Worm (Caenorhabditis elegans) whole organism, L2 larva: ENCODE data around the gene cbp-2.
A peak's percentile ranks its signal among the peaks of the same experiment; 100 is the strongest.

Source experiments
- C34F6.9 ChIP-seq: fragments of 150-350 bp; optimal IDR thresholded peaks from 2 replicates; lab custom pipeline; 2014; ENCODE audit warnings: missing biosample characterization, missing genetic modification characterization
- F13H6.1 ChIP-seq: sonication (generic microtip); optimal IDR thresholded peaks from 2 replicates; lab custom pipeline; 2016; ENCODE audit warnings: missing genetic modification characterization, missing compliant biosample characterization
- R02D3.7 ChIP-seq: fragments of 150-350 bp; optimal IDR thresholded peaks from 2 replicates; lab custom pipeline; 2014; ENCODE audit warnings: missing biosample characterization, missing genetic modification characterization
- alr-1 ChIP-seq: fragments of 150-350 bp; optimal IDR thresholded peaks from 2 replicates; lab custom pipeline; 2014; ENCODE audit warnings: missing biosample characterization, missing genetic modification characterization
- ama-1 ChIP-seq: fragments of 150-350 bp; optimal IDR thresholded peaks from 2 replicates; lab custom pipeline; 2018; ENCODE audit warnings: inconsistent platforms
- blmp-1 ChIP-seq: sonication (generic microtip); optimal IDR thresholded peaks from 2 replicates; lab custom pipeline; 2017; ENCODE audit warnings: missing genetic modification characterization, mild to moderate bottlenecking, missing compliant biosample characterization, antibody characterized with exemption, moderate library complexity; ENCODE audit not compliant: insufficient read depth
- ceh-16 ChIP-seq: fragments of 150-350 bp; optimal IDR thresholded peaks from 2 replicates; lab custom pipeline; 2014; ENCODE audit warnings: missing biosample characterization, missing genetic modification characterization
- crh-2 ChIP-seq: sonication (generic microtip); optimal IDR thresholded peaks from 2 replicates; lab custom pipeline; 2017; ENCODE audit warnings: missing biosample characterization, missing genetic modification characterization
- egl-27 ChIP-seq: sonication (generic microtip); optimal IDR thresholded peaks from 3 replicates; lab custom pipeline; 2017; ENCODE audit warnings: missing biosample characterization, missing genetic modification reagents, missing genetic modification characterization
- fos-1 ChIP-seq: fragments of 150-350 bp; optimal IDR thresholded peaks from 2 replicates; lab custom pipeline; 2014; ENCODE audit warnings: missing biosample characterization, missing genetic modification characterization
- gmeb-1 ChIP-seq: fragments of 150-350 bp; optimal IDR thresholded peaks from 2 replicates; lab custom pipeline; 2014; ENCODE audit warnings: missing biosample characterization, missing genetic modification characterization
- lin-13 ChIP-seq: fragments of 150-350 bp; optimal IDR thresholded peaks from 2 replicates; lab custom pipeline; 2014; ENCODE audit warnings: missing biosample characterization, missing genetic modification reagents, missing genetic modification characterization
- lsy-2 ChIP-seq, 2 experiments: fragments of 150-350 bp in 1 of 2; sonication (generic microtip) in 1 of 2; optimal IDR thresholded peaks; 2 replicates each; lab custom pipeline; 2014 to 2017; ENCODE audit warnings: missing biosample characterization in 2 of 2, missing genetic modification characterization in 2 of 2
- mbf-1 ChIP-seq: sonication (generic microtip); optimal IDR thresholded peaks from 2 replicates; lab custom pipeline; 2017; ENCODE audit warnings: missing biosample characterization, missing genetic modification characterization
- mdl-1 ChIP-seq, 2 experiments: fragments of 150-350 bp in 1 of 2; sonication (generic microtip) in 1 of 2; optimal IDR thresholded peaks; 2 replicates each; lab custom pipeline; 2017; ENCODE audit warnings: missing biosample characterization in 2 of 2, missing genetic modification characterization in 2 of 2
- nhr-10 ChIP-seq: sonication (generic microtip); optimal IDR thresholded peaks from 2 replicates; lab custom pipeline; 2017; ENCODE audit warnings: missing biosample characterization, missing genetic modification characterization
- nhr-11 ChIP-seq: fragments of 150-350 bp; optimal IDR thresholded peaks from 2 replicates; lab custom pipeline; 2014; ENCODE audit warnings: missing biosample characterization, missing genetic modification characterization
- nhr-129 ChIP-seq: fragments of 150-350 bp; optimal IDR thresholded peaks from 2 replicates; lab custom pipeline; 2014; ENCODE audit warnings: missing biosample characterization, missing genetic modification characterization
- nhr-23 ChIP-seq: fragments of 150-350 bp; optimal IDR thresholded peaks from 2 replicates; lab custom pipeline; 2014; ENCODE audit warnings: missing biosample characterization, missing genetic modification reagents, missing genetic modification characterization
- nhr-237 ChIP-seq: fragments of 150-350 bp; optimal IDR thresholded peaks from 2 replicates; lab custom pipeline; 2014; ENCODE audit warnings: missing biosample characterization, missing genetic modification characterization
- nhr-25 ChIP-seq: fragments of 150-350 bp; sonication (generic microtip); optimal IDR thresholded peaks from 3 replicates; lab custom pipeline; 2014; ENCODE audit warnings: missing biosample characterization, missing genetic modification characterization
- nhr-6 ChIP-seq: fragments of 150-350 bp; optimal IDR thresholded peaks from 2 replicates; lab custom pipeline; 2014; ENCODE audit warnings: missing biosample characterization, missing genetic modification characterization
- peb-1 ChIP-seq: fragments of 150-350 bp; optimal IDR thresholded peaks from 2 replicates; lab custom pipeline; 2014; ENCODE audit warnings: missing biosample characterization, missing genetic modification characterization
- sem-4 ChIP-seq: fragments of 150-350 bp; optimal IDR thresholded peaks from 2 replicates; lab custom pipeline; 2014; ENCODE audit warnings: missing biosample characterization, missing genetic modification reagents, missing genetic modification characterization
- skn-1 ChIP-seq: sonication (generic microtip); optimal IDR thresholded peaks from 2 replicates; lab custom pipeline; 2017; ENCODE audit warnings: missing biosample characterization, missing genetic modification characterization
- sma-3 ChIP-seq: sonication (generic microtip); optimal IDR thresholded peaks from 2 replicates; lab custom pipeline; 2016; ENCODE audit warnings: missing genetic modification reagents, missing genetic modification characterization, missing compliant biosample characterization
- sma-9 ChIP-seq, 2 experiments: fragments of 150-350 bp in 1 of 2; sonication (generic microtip) in 1 of 2; optimal IDR thresholded peaks; 2 replicates each; lab custom pipeline; 2014 to 2016; ENCODE audit warnings: missing genetic modification characterization in 2 of 2, mild to moderate bottlenecking in 1 of 2, missing biosample characterization in 1 of 2, missing compliant biosample characterization in 1 of 2, missing genetic modification reagents in 1 of 2, moderate library complexity in 1 of 2
- snpc-4 ChIP-seq: fragments of 150-350 bp; optimal IDR thresholded peaks from 2 replicates; lab custom pipeline; 2014; ENCODE audit warnings: missing biosample characterization, missing genetic modification characterization
- unc-55 ChIP-seq: fragments of 150-350 bp; sonication (generic microtip); optimal IDR thresholded peaks from 3 replicates; lab custom pipeline; 2014; ENCODE audit warnings: missing biosample characterization, missing genetic modification reagents, missing genetic modification characterization
- unc-62 ChIP-seq: fragments of 150-350 bp; optimal IDR thresholded peaks from 2 replicates; lab custom pipeline; 2014; ENCODE audit warnings: missing biosample characterization, missing genetic modification reagents, missing genetic modification characterization
- zag-1 ChIP-seq: fragments of 150-350 bp; optimal IDR thresholded peaks from 2 replicates; lab custom pipeline; 2014; ENCODE audit warnings: missing biosample characterization, missing genetic modification characterization

The cbp-2 gene

ce11 chrIII:9922310-9922709, 664 bp upstream of the cbp-2 start:
- TF ChIP-seq gmeb-1 (tag; lab: Kevin White, UChicago) (peak; percentile 17), fos-1 (tag; lab: Kevin White, UChicago) (peak; percentile 66), R02D3.7 (no peak)

- TF ChIP-seq nhr-129 (tag; lab: Kevin White, UChicago) = no peak
- TF ChIP-seq sma-3 (GFP tag; lab: Kevin White, UChicago) = peak; percentile 1
- no peak for TF ChIP-seq ama-1 (lab: Kevin White, UChicago)
- no peak for TF ChIP-seq nhr-10 (tag; lab: Kevin White, UChicago)
Measured at ce11 chrIII:9926650-9927049, 3.7 kb downstream of the cbp-2 start, which contains the start of gene ttr-3. Gene ttr-3 (minus strand): TSS chrIII:9926750.

ce11 chrIII:9927378-9927777, 4.4 kb downstream of the cbp-2 start, which contains the start of gene ttr-2:
Gene ttr-2 (plus strand): TSS chrIII:9927769.
- TF ChIP-seq blmp-1 (tag; lab: Kevin White, UChicago) (no peak), nhr-25 (tag; lab: Kevin White, UChicago) (peak; percentile 67), crh-2 (tag; lab: Kevin White, UChicago) (peak; percentile 27), fos-1 (tag; lab: Kevin White, UChicago) (peak; percentile 54)

- no peak for TF ChIP-seq alr-1 (tag; lab: Kevin White, UChicago)
- TF ChIP-seq fos-1 (tag; lab: Kevin White, UChicago) = no peak
- TF ChIP-seq snpc-4 (tag; lab: Kevin White, UChicago) = no peak
- no peak for TF ChIP-seq egl-27 (tag; lab: Kevin White, UChicago)
- TF ChIP-seq mdl-1 (tag; optimal IDR thresholded peaks at IDR 0.05; lab: Kevin White, UChicago) = no peak
- TF ChIP-seq lin-13 (GFP tag; lab: Kevin White, UChicago) = no peak
- no peak for TF ChIP-seq nhr-11 (tag; lab: Kevin White, UChicago)
- no peak for TF ChIP-seq zag-1 (tag; lab: Kevin White, UChicago)
- TF ChIP-seq peb-1 (tag; lab: Kevin White, UChicago) = no peak
- no peak for TF ChIP-seq nhr-6 (tag; lab: Kevin White, UChicago)
- TF ChIP-seq R02D3.7 = no peak
- TF ChIP-seq crh-2 (tag; lab: Kevin White, UChicago) = no peak
Measured at ce11 chrIII:9928777-9929176, 5.8 kb downstream of the cbp-2 start, which contains the start of gene ttr-1. Gene ttr-1 (plus strand): TSS chrIII:9929077.

- TF ChIP-seq lsy-2 (tag; optimal IDR thresholded peaks at IDR 0.05; lab: Kevin White, UChicago) = no peak
- TF ChIP-seq sem-4 (tag; lab: Kevin White, UChicago) = no peak
- TF ChIP-seq nhr-129 (tag; lab: Kevin White, UChicago) = no peak
- TF ChIP-seq C34F6.9 (tag; lab: Kevin White, UChicago) = no peak
- no peak for TF ChIP-seq sma-3 (GFP tag; lab: Kevin White, UChicago)
- no peak for TF ChIP-seq snpc-4 (tag; lab: Kevin White, UChicago)
- TF ChIP-seq crh-2 (tag; lab: Kevin White, UChicago) = no peak
- TF ChIP-seq unc-62 = no peak
- TF ChIP-seq nhr-10 (tag; lab: Kevin White, UChicago) = no peak
- no peak for TF ChIP-seq nhr-23 (tag; lab: Kevin White, UChicago)
- TF ChIP-seq ceh-16 (tag; lab: Kevin White, UChicago) = no peak
- TF ChIP-seq alr-1 (tag; lab: Kevin White, UChicago) = no peak
- TF ChIP-seq mbf-1 (tag; lab: Kevin White, UChicago) = no peak
- no peak for TF ChIP-seq mdl-1 (tag; optimal IDR thresholded peaks at IDR 0.05; lab: Kevin White, UChicago)
- no peak for TF ChIP-seq blmp-1 (tag; lab: Kevin White, UChicago)
- TF ChIP-seq gmeb-1 (tag; lab: Kevin White, UChicago) = no peak
- TF ChIP-seq egl-27 (tag; lab: Kevin White, UChicago) = no peak
- TF ChIP-seq skn-1 (tag; lab: Kevin White, UChicago) = no peak
- TF ChIP-seq, all 48 proteins: peak for 0
Measured at ce11 chrIII:9929525-9929924, 6.6 kb downstream of the cbp-2 start.

ce11 chrIII:9930406-9930805, 7.4 kb downstream of the cbp-2 start:
- TF ChIP-seq gmeb-1 (tag; lab: Kevin White, UChicago) = peak; percentile 2
- peak; percentile 43 for TF ChIP-seq sma-9 (GFP tag; optimal IDR thresholded peaks at IDR 0.05; lab: Kevin White, UChicago)
- TF ChIP-seq sma-9 (tag; optimal IDR thresholded peaks at IDR 0.05; lab: Kevin White, UChicago) = no peak
- peak; percentile 69 for TF ChIP-seq fos-1 (tag; lab: Kevin White, UChicago)
- TF ChIP-seq F13H6.1 = peak; percentile 54
- TF ChIP-seq mbf-1 (tag; lab: Kevin White, UChicago) = no peak
- no peak for TF ChIP-seq nhr-237 (tag; lab: Kevin White, UChicago)
- TF ChIP-seq crh-2 (tag; lab: Kevin White, UChicago) = peak; percentile 52
- TF ChIP-seq unc-55 (GFP tag; lab: Kevin White, UChicago) = no peak
